Fruit fly (Drosophila melanogaster): ENCODE data around the gene CG4631.

The CG4631 gene

dm6 chr2L:16620384-16620908 lies 13.3 kb downstream of the CG4631 start (continued):
- peak; percentile 60 for TF ChIP-seq spab (GFP tag; optimal IDR thresholded peaks at IDR 0.05)
- TF ChIP-seq Met (GFP tag; optimal IDR thresholded peaks at IDR 0.05) = peak; percentile 87
- TF ChIP-seq CG11762 (GFP tag; optimal IDR thresholded peaks at IDR 0.05; ENCODE audit: insufficient read depth) = peak; percentile 82
- TF ChIP-seq fkh (GFP tag; optimal IDR thresholded peaks at IDR 0.05) = no peak
- peak; percentile 91 for TF ChIP-seq Smox (GFP tag; optimal IDR thresholded peaks at IDR 0.05)
- peak; percentile 54 for TF ChIP-seq CG4318 (GFP tag; optimal IDR thresholded peaks at IDR 0.05)
- TF ChIP-seq CG8119 (GFP tag; IDR thresholded peaks at IDR 0.05) = peak; percentile 73
- peak; percentile 64; the same call in 2 of the 3 replicates for TF ChIP-seq eg (GFP tag; IDR thresholded peaks at IDR 0.05)
- peak; percentile 85 for TF ChIP-seq net (GFP tag; optimal IDR thresholded peaks at IDR 0.05)
- TF ChIP-seq Ets21C (GFP tag; optimal IDR thresholded peaks at IDR 0.05) = peak; percentile 74
- peak; percentile 95 for TF ChIP-seq topi (GFP tag; optimal IDR thresholded peaks at IDR 0.05)

- TF ChIP-seq CG6276 (GFP tag; optimal IDR thresholded peaks at IDR 0.05) (no peak), fkh (GFP tag; optimal IDR thresholded peaks at IDR 0.05) (no peak), CG34406 (GFP tag; optimal IDR thresholded peaks at IDR 0.05) (no peak), Ets21C (GFP tag; optimal IDR thresholded peaks at IDR 0.05) (no peak), cyc (GFP tag; optimal IDR thresholded peaks at IDR 0.05) (no peak), lz (GFP tag; optimal IDR thresholded peaks at IDR 0.05) (no peak), Ets96B (tag; optimal IDR thresholded peaks at IDR 0.05) (no peak)
Measured at dm6 chr2L:16621460-16621859, 14.3 kb downstream of the CG4631 start.

dm6 chr2L:16622162-16622561 lies 15.0 kb downstream of the CG4631 start:
- TF ChIP-seq Ets96B (tag; optimal IDR thresholded peaks at IDR 0.05) = no peak
- TF ChIP-seq Eip93F (GFP tag; optimal IDR thresholded peaks at IDR 0.05) = no peak
- TF ChIP-seq CG1621 (tag; optimal IDR thresholded peaks at IDR 0.05) = no peak
- TF ChIP-seq Hr4 (GFP tag; optimal IDR thresholded peaks at IDR 0.05) = no peak
- TF ChIP-seq CG11902 (GFP tag; optimal IDR thresholded peaks at IDR 0.05) = no peak
- no peak for TF ChIP-seq salr (GFP tag; optimal IDR thresholded peaks at IDR 0.05)
- no peak for TF ChIP-seq CG8119 (GFP tag; IDR thresholded peaks at IDR 0.05)
- no peak for TF ChIP-seq Hr38 (GFP tag; optimal IDR thresholded peaks at IDR 0.05)

DNA sequence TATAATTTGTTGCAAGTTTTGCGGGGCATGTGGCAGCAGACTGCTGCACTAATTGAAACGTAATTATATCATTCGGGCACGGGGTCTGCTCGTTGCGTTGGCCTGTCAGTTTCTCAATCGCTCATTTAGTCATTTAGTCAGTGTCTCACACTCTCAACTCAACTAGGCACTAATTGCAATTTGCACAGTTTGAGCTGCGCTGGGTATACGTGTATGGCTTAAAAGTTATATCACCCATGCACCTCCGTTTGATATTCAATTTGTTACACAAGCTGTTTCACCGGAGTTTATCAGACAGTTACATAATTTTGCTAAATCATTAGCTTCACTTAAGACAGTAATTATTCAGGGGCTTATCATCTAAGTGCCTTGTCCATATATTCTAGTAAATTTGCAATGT lies 20.8 kb downstream of the CG4631 start:
- no peak for TF ChIP-seq CG10631 (GFP tag; optimal IDR thresholded peaks at IDR 0.05)
- TF ChIP-seq CG7368 (GFP tag; optimal IDR thresholded peaks at IDR 0.05) = no peak
- TF ChIP-seq achi (GFP tag; optimal IDR thresholded peaks at IDR 0.05) = no peak
- no peak for TF ChIP-seq topi (GFP tag; optimal IDR thresholded peaks at IDR 0.05)
- no peak for TF ChIP-seq CG8632 (GFP tag; optimal IDR thresholded peaks at IDR 0.05)
- TF ChIP-seq CG6163 (GFP tag; IDR thresholded peaks at IDR 0.05) = no peak
- no peak for TF ChIP-seq Ets96B (tag; optimal IDR thresholded peaks at IDR 0.05)
- no peak for TF ChIP-seq CG6854 (GFP tag; optimal IDR thresholded peaks at IDR 0.05)
- TF ChIP-seq Eip93F (GFP tag; optimal IDR thresholded peaks at IDR 0.05) = no peak
- TF ChIP-seq eg (GFP tag; IDR thresholded peaks at IDR 0.05) = no peak
- TF ChIP-seq CG11762 (GFP tag; optimal IDR thresholded peaks at IDR 0.05; ENCODE audit: insufficient read depth) = no peak
- no peak for TF ChIP-seq CG3032 (tag; optimal IDR thresholded peaks at IDR 0.05)
- no peak for TF ChIP-seq CG11294 (GFP tag; IDR thresholded peaks at IDR 0.05)
- no peak for TF ChIP-seq OdsH (GFP tag; optimal IDR thresholded peaks at IDR 0.05)
- no peak for TF ChIP-seq cyc (GFP tag; optimal IDR thresholded peaks at IDR 0.05)
- TF ChIP-seq CG6808 (GFP tag; optimal IDR thresholded peaks at IDR 0.05) = no peak
- TF ChIP-seq net (GFP tag; optimal IDR thresholded peaks at IDR 0.05) = no peak

dm6 chr2L:16629176-16629575 lies 22.0 kb downstream of the CG4631 start:
- peak; percentile 54 for TF ChIP-seq Hr4 (GFP tag; optimal IDR thresholded peaks at IDR 0.05)
- TF ChIP-seq Smox (GFP tag; optimal IDR thresholded peaks at IDR 0.05) = no peak
- peak; percentile 39 for TF ChIP-seq svp (GFP tag)
- peak; percentile 62; the same call in 2 of the 3 replicates for TF ChIP-seq CG8119 (GFP tag; IDR thresholded peaks at IDR 0.05)
- no peak for TF ChIP-seq Hr38 (GFP tag; optimal IDR thresholded peaks at IDR 0.05)
- TF ChIP-seq topi (GFP tag; optimal IDR thresholded peaks at IDR 0.05) = peak; percentile 12
- TF ChIP-seq Eip75B (GFP tag; optimal IDR thresholded peaks at IDR 0.05) = no peak
- TF ChIP-seq CG11762 (GFP tag; optimal IDR thresholded peaks at IDR 0.05; ENCODE audit: insufficient read depth) = no peak
- TF ChIP-seq CG7368 (GFP tag; optimal IDR thresholded peaks at IDR 0.05) = no peak
- TF ChIP-seq CG32006 (GFP tag; optimal IDR thresholded peaks at IDR 0.05) = peak; percentile 63
- peak; percentile 23 for TF ChIP-seq OdsH (GFP tag; optimal IDR thresholded peaks at IDR 0.05)
- no peak for TF ChIP-seq Eip93F (GFP tag; optimal IDR thresholded peaks at IDR 0.05)
- TF ChIP-seq Lpt (GFP tag; optimal IDR thresholded peaks at IDR 0.05) = peak; percentile 11
- no peak for TF ChIP-seq spab (GFP tag; optimal IDR thresholded peaks at IDR 0.05)
- TF ChIP-seq CG10631 (GFP tag; optimal IDR thresholded peaks at IDR 0.05) = no peak
- no peak; the same call in 1 of the 3 replicates for TF ChIP-seq CG6163 (GFP tag; IDR thresholded peaks at IDR 0.05)
- TF ChIP-seq lz (GFP tag; optimal IDR thresholded peaks at IDR 0.05) = no peak
- no peak for TF ChIP-seq cyc (GFP tag; optimal IDR thresholded peaks at IDR 0.05)
- TF ChIP-seq CG11294 (GFP tag; IDR thresholded peaks at IDR 0.05) = no peak
- no peak for TF ChIP-seq CG34406 (GFP tag; optimal IDR thresholded peaks at IDR 0.05)
- no peak for TF ChIP-seq acj6 (GFP tag; optimal IDR thresholded peaks at IDR 0.05)
- no peak for TF ChIP-seq CG8632 (GFP tag; optimal IDR thresholded peaks at IDR 0.05)
- TF ChIP-seq salr (GFP tag; optimal IDR thresholded peaks at IDR 0.05) = no peak
- TF ChIP-seq CG3032 (tag; optimal IDR thresholded peaks at IDR 0.05) = no peak
- peak; percentile 80 for TF ChIP-seq Eip78C (GFP tag)
- TF ChIP-seq Gug (GFP tag; IDR thresholded peaks at IDR 0.05) = no peak; the same call in 1 of the 2 replicates
- peak; percentile 29 for TF ChIP-seq esn (GFP tag; optimal IDR thresholded peaks at IDR 0.05)
- TF ChIP-seq CG6808 (GFP tag; optimal IDR thresholded peaks at IDR 0.05) = no peak

Data from whole organism, prepupa.